Fruit fly (Drosophila melanogaster): ENCODE measurements around the gene CG5412.

The CG5412 gene

DNA sequence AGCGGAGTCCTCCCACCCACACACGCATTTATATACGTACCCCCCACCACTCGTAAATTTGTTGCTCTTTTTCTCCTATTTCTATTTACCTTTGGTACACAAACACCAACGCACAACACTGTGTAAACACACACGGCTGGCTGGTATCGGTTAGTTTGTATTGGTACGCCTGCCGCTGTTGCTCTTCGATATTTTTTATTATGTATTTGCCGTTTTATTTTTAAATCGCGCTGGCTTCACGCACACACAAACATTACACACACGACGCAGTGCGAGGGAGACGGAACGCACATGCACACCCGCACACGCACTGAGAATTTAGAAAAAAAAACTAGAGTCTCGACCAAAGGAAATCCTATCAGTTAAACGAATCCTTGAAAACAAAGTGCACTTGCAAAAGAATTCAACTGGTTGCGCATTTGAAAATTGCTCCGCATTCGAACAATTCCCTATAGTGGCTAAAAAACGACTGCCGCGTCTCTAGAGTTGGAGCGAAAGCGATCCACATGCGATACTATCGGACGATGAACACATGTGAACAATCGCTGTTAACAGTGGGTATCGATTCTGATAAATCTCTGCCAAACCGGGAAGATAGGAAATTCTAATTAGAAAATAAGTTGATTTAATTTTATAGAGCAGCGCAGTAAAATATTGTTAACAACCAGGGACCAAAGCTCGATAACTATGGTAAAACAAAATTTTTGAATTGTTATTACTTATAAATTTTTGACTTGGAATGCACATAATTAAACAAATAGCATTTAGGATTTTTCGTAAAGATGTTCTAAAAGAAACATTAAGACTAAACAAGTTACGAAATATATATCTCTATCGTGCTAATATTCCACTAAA, 26.0 kb upstream of the CG5412 start (continued):
- TF ChIP-seq CG3726 (GFP tag; IDR thresholded peaks at IDR 0.05) (no peak; the same call in 2 of the 3 replicates), CG6791 (GFP tag; IDR thresholded peaks at IDR 0.05; ENCODE audit: partially characterized antibody) (peak; percentile 99), Bteb2 (GFP tag; optimal IDR thresholded peaks at IDR 0.05) (no peak), rib (GFP tag; IDR thresholded peaks at IDR 0.05) (peak; percentile 62), cg (GFP tag; optimal IDR thresholded peaks at IDR 0.05) (peak; percentile 94), Ravus (GFP tag; IDR thresholded peaks at IDR 0.05) (no peak), CG6254 (GFP tag; optimal IDR thresholded peaks at IDR 0.05) (peak; percentile 69), CG9797 (GFP tag; optimal IDR thresholded peaks at IDR 0.05) (peak; percentile 28), pros (GFP tag; optimal IDR thresholded peaks at IDR 0.05) (peak; percentile 32), dati (GFP tag; IDR thresholded peaks at IDR 0.05) (0 out of 2 replicates have a peak, but pooled peaks have one; percentile 24), nmo (GFP tag; optimal IDR thresholded peaks at IDR 0.05) (peak; percentile 15), CG12942 (GFP tag; optimal IDR thresholded peaks at IDR 0.05) (peak; percentile 45), ase (GFP tag; IDR thresholded peaks at IDR 0.05) (0 out of 3 replicates have a peak, but pooled peaks have one; percentile 11), MESR4 (GFP tag; optimal IDR thresholded peaks at IDR 0.05) (peak; percentile 54), Mrtf (GFP tag; IDR thresholded peaks at IDR 0.05) (no peak), emc (GFP tag; optimal IDR thresholded peaks at IDR 0.05) (no peak), CG13123 (GFP tag; optimal IDR thresholded peaks at IDR 0.05) (peak; percentile 28), CG14965 (GFP tag; optimal IDR thresholded peaks at IDR 0.05; ENCODE audit: borderline replicate concordance) (peak; percentile 66), bcd (GFP tag; optimal IDR thresholded peaks at IDR 0.05) (peak; percentile 47), sim (GFP tag; IDR thresholded peaks at IDR 0.05) (peak; percentile 63; the same call in 1 of the 2 replicates), CG11093 (GFP tag; IDR thresholded peaks at IDR 0.05) (no peak; the same call in 2 of the 3 replicates), disco-r (GFP tag; optimal IDR thresholded peaks at IDR 0.05) (peak; percentile 63), CG14860 (GFP tag; IDR thresholded peaks at IDR 0.05; ENCODE audit: partially characterized antibody) (peak; percentile 92), nom (GFP tag; optimal IDR thresholded peaks at IDR 0.05) (peak; percentile 67), maf-S (GFP tag; optimal IDR thresholded peaks at IDR 0.05) (peak; percentile 72), Atf-2 (GFP tag; optimal IDR thresholded peaks at IDR 0.05) (peak; percentile 41), chm (GFP tag; IDR thresholded peaks at IDR 0.05) (peak; percentile 85), CG15011 (GFP tag; optimal IDR thresholded peaks at IDR 0.05) (peak; percentile 81), CG43689 (GFP tag; IDR thresholded peaks at IDR 0.05) (0 out of 2 replicates have a peak, but pooled peaks have one; percentile 10), HmgZ (tag; optimal IDR thresholded peaks at IDR 0.05) (peak; percentile 82), CG13624 (GFP tag; optimal IDR thresholded peaks at IDR 0.05) (peak; percentile 76), gcm (GFP tag; optimal IDR thresholded peaks at IDR 0.05) (peak; percentile 81), vvl (GFP tag; IDR thresholded peaks at IDR 0.05) (peak; percentile 64), E2f1 (GFP tag; IDR thresholded peaks at IDR 0.05) (0 out of 2 replicates have a peak, but pooled peaks have one; percentile 5), CG12071 (GFP tag; optimal IDR thresholded peaks at IDR 0.05) (peak; percentile 96), CG8089 (GFP tag; optimal IDR thresholded peaks at IDR 0.05) (peak; percentile 24), Ada2b (GFP tag; IDR thresholded peaks at IDR 0.05) (no peak), CG4730 (GFP tag; IDR thresholded peaks at IDR 0.05) (no peak), sens (GFP tag) (peak; percentile 83), slbo (GFP tag; IDR thresholded peaks at IDR 0.05) (peak; percentile 26; the same call in 1 of the 2 replicates), Spps (tag; optimal IDR thresholded peaks at IDR 0.05) (peak; percentile 79), sr (GFP tag; IDR thresholded peaks at IDR 0.05) (peak; percentile 89), CG17361 (GFP tag; IDR thresholded peaks at IDR 0.05) (no peak), Rx (GFP tag; IDR thresholded peaks at IDR 0.05) (no peak), CG4707 (GFP tag; optimal IDR thresholded peaks at IDR 0.05) (peak; percentile 93), CG3847 (GFP tag; IDR thresholded peaks at IDR 0.05) (no peak), peb (GFP tag; IDR thresholded peaks at IDR 0.05) (no peak), tna (GFP tag; IDR thresholded peaks at IDR 0.05; ENCODE audit: partially characterized antibody) (peak; percentile 94), ap (GFP tag; IDR thresholded peaks at IDR 0.05) (peak; percentile 29; the same call in 1 of the 2 replicates)

Measured in whole organism, embryonic.